Fruit fly (Drosophila melanogaster) whole organism, wandering third instar larva: Measurements from ENCODE around the gene mthl15.

Experiments used
- CrebA ChIP-seq: fragments of 200-800 bp; sonication (Bioruptor generic); optimal IDR thresholded peaks from 2 replicates; lab custom pipeline; 2016; ENCODE audit warnings: missing biosample characterization, mild to moderate bottlenecking, missing genetic modification characterization, borderline replicate concordance
- Dfd ChIP-seq: fragments of >200 bp; optimal IDR thresholded peaks from 2 replicates; lab custom pipeline; 2017; ENCODE audit warnings: missing biosample characterization, missing genetic modification characterization
- GATAd ChIP-seq: sonication (Bioruptor generic); optimal IDR thresholded peaks from 2 replicates; lab custom pipeline; 2016; ENCODE audit warnings: missing biosample characterization, missing genetic modification characterization
- Hnf4 ChIP-seq: fragments of 200-800 bp; sonication (Bioruptor generic); optimal IDR thresholded peaks from 2 replicates; lab custom pipeline; 2016; ENCODE audit warnings: missing biosample characterization, mild to moderate bottlenecking, missing genetic modification characterization
- Hr78 ChIP-seq: fragments of >200 bp; optimal IDR thresholded peaks from 2 replicates; lab custom pipeline; 2017; ENCODE audit warnings: missing biosample characterization, missing genetic modification characterization
- Mio ChIP-seq: sonication (Bioruptor generic); optimal IDR thresholded peaks from 2 replicates; lab custom pipeline; 2016; ENCODE audit warnings: missing biosample characterization, missing genetic modification characterization
- Myc ChIP-seq: fragments of >200 bp; optimal IDR thresholded peaks from 2 replicates; lab custom pipeline; 2017
- N ChIP-seq: fragments of >200 bp; optimal IDR thresholded peaks from 2 replicates; lab custom pipeline; 2018; ENCODE audit warnings: missing biosample characterization, missing external identifiers, missing genetic modification characterization
- Rel ChIP-seq, 2 experiments: fragments of 200-800 bp; sonication (Bioruptor generic) in 1 of 2; optimal IDR thresholded peaks; 2 replicates in 1 of 2; 3 replicates in 1 of 2; lab custom pipeline; 2016 to 2019; ENCODE audit warnings: mild to moderate bottlenecking in 2 of 2, missing biosample characterization in 2 of 2, missing genetic modification characterization in 2 of 2, moderate library complexity in 1 of 2
- Sp1 ChIP-seq: fragments of 200-800 bp; sonication (Bioruptor generic); optimal IDR thresholded peaks from 3 replicates; lab custom pipeline; 2019; ENCODE audit warnings: missing biosample characterization, mild to moderate bottlenecking, missing genetic modification characterization, moderate library complexity
- Vsx2 ChIP-seq: fragments of 200-300, 225-300 bp; sonication (Bioruptor generic); optimal IDR thresholded peaks from 2 replicates; lab custom pipeline; 2018; ENCODE audit warnings: missing biosample characterization, missing genetic modification characterization; ENCODE audit not compliant: partially characterized antibody
- br ChIP-seq: fragments of 200-800 bp; sonication (Bioruptor generic); optimal IDR thresholded peaks from 2 replicates; lab custom pipeline; 2016; ENCODE audit warnings: missing biosample characterization, missing genetic modification characterization
- brk ChIP-seq: fragments of 200-800 bp; sonication (Bioruptor generic); optimal IDR thresholded peaks from 2 replicates; lab custom pipeline; 2016; ENCODE audit warnings: missing biosample characterization, mild to moderate bottlenecking, missing genetic modification characterization
- dl ChIP-seq, 2 experiments: fragments of 175-275, 200-275 bp in 1 of 2; fragments of 200-275 bp in 1 of 2; sonication (Bioruptor generic); optimal IDR thresholded peaks; lab custom pipeline; 2018; ENCODE audit warnings: mild to moderate bottlenecking in 2 of 2, missing biosample characterization in 2 of 2, missing genetic modification characterization in 2 of 2, moderate library complexity in 2 of 2; ENCODE audit not compliant: partially characterized antibody in 2 of 2, insufficient read depth in 1 of 2
- ey ChIP-seq: fragments of 200-800 bp; sonication (Bioruptor generic); optimal IDR thresholded peaks from 2 replicates; lab custom pipeline; 2016; ENCODE audit warnings: missing biosample characterization, missing genetic modification characterization
- foxo ChIP-seq, 2 experiments: fragments of 200-800 bp; sonication (Bioruptor generic); optimal IDR thresholded peaks; 2 replicates in 1 of 2; 3 replicates in 1 of 2; lab custom pipeline; 2016 to 2017; ENCODE audit warnings: missing biosample characterization in 2 of 2, missing genetic modification characterization in 2 of 2
- h ChIP-seq: fragments of 200-800 bp; sonication (Bioruptor generic); optimal IDR thresholded peaks from 3 replicates; lab custom pipeline; 2016; ENCODE audit warnings: missing biosample characterization, mild to moderate bottlenecking, missing genetic modification characterization
- jim ChIP-seq: fragments of 175-275, 200-325 bp; sonication (Bioruptor generic); optimal IDR thresholded peaks from 2 replicates; lab custom pipeline; 2016; ENCODE audit warnings: missing biosample characterization, mild to moderate bottlenecking, missing genetic modification characterization
- pan ChIP-seq: fragments of >200 bp; optimal IDR thresholded peaks from 2 replicates; lab custom pipeline; 2017
- psq ChIP-seq: fragments of 200-800 bp; sonication (Bioruptor generic); optimal IDR thresholded peaks from 3 replicates; lab custom pipeline; 2017; ENCODE audit warnings: missing biosample characterization, mild to moderate bottlenecking, missing genetic modification characterization, moderate library complexity
- rgr ChIP-seq: fragments of 200-800 bp; sonication (Bioruptor generic); optimal IDR thresholded peaks from 3 replicates; lab custom pipeline; 2016; ENCODE audit warnings: missing biosample characterization, mild to moderate bottlenecking, missing genetic modification characterization
- sv ChIP-seq: fragments of 200-800 bp; sonication (Bioruptor generic); optimal IDR thresholded peaks from 3 replicates; lab custom pipeline; 2016; ENCODE audit warnings: missing biosample characterization, missing genetic modification characterization
- tai ChIP-seq: sonication (Bioruptor generic); optimal IDR thresholded peaks from 2 replicates; lab custom pipeline; 2016; ENCODE audit warnings: missing biosample characterization, missing genetic modification characterization
- usp ChIP-seq: fragments of >200 bp; optimal IDR thresholded peaks from 2 replicates; lab custom pipeline; 2017; ENCODE audit warnings: missing biosample characterization, missing genetic modification characterization
- woc ChIP-seq: sonication (Bioruptor generic); optimal IDR thresholded peaks from 2 replicates; lab custom pipeline; 2016; ENCODE audit warnings: missing biosample characterization, mild to moderate bottlenecking, missing genetic modification characterization

Gene mthl15

dm6 chr2L:10200847-10201246 is 37.3 kb downstream of the mthl15 start, which contains the start of the genes Ripalpha and RpL7 (continued):
- TF ChIP-seq tai (GFP tag; lab: Kevin White, UChicago) = peak; percentile 62
- TF ChIP-seq dl (GFP tag; optimal IDR thresholded peaks at IDR 0.05; lab: Kevin White, UChicago; ENCODE audit: insufficient read depth in 1 of 2, partially characterized antibody in 2 of 2) = no peak
- TF ChIP-seq N (GFP tag; lab: Kevin White, UChicago) = no peak
- peak; percentile 77 for TF ChIP-seq Myc (lab: Kevin White, UChicago)
- TF ChIP-seq usp (GFP tag; lab: Kevin White, UChicago) = no peak
- peak; percentile 89 for TF ChIP-seq ey (GFP tag; lab: Kevin White, UChicago)
- peak; percentile 96 for TF ChIP-seq Hnf4 (GFP tag; lab: Kevin White, UChicago)
- peak; percentile 87 for TF ChIP-seq brk (GFP tag; lab: Kevin White, UChicago)
- TF ChIP-seq pan (lab: Kevin White, UChicago) = no peak
- peak; percentile 71 for TF ChIP-seq woc (GFP tag; lab: Kevin White, UChicago)
- no peak for TF ChIP-seq Dfd (GFP tag; lab: Kevin White, UChicago)
- TF ChIP-seq Sp1 (GFP tag; lab: Kevin White, UChicago) = peak; percentile 95
- peak; percentile 98 for TF ChIP-seq sv (GFP tag; lab: Kevin White, UChicago)
- TF ChIP-seq h (GFP tag; lab: Kevin White, UChicago) = peak; percentile 98
- TF ChIP-seq Vsx2 = peak; percentile 89
- TF ChIP-seq psq (GFP tag; lab: Kevin White, UChicago) = peak; percentile 85

DNA sequence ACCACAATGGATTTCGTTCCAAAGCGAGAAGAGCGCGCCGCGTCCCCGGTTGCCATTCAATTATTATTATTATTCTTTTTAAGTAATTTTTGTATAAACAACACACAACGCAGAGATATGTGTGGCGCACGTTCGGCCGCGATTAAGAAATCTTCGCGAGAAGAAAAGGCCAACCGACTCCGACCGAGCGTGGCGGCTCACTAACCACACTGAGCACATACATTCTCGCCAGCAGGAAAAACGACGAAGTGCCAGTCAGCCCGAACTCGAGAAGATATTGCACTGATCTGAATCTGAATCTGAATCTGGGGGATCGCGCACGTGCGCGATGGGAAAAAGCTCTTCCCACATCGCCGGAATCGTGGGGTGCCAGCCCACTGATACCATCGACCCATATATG is 39.2 kb downstream of the mthl15 start, which contains the start of gene Sur:
Gene Sur, minus strand, starts transcription at position 207 of the 400 bp plus-strand sequence.
- TF ChIP-seq foxo (GFP tag; optimal IDR thresholded peaks at IDR 0.05; lab: Kevin White, UChicago) (no peak), GATAd (no peak), Mio (GFP tag; lab: Kevin White, UChicago) (no peak), br (GFP tag; lab: Kevin White, UChicago) (no peak), psq (GFP tag; lab: Kevin White, UChicago) (no peak)

DNA sequence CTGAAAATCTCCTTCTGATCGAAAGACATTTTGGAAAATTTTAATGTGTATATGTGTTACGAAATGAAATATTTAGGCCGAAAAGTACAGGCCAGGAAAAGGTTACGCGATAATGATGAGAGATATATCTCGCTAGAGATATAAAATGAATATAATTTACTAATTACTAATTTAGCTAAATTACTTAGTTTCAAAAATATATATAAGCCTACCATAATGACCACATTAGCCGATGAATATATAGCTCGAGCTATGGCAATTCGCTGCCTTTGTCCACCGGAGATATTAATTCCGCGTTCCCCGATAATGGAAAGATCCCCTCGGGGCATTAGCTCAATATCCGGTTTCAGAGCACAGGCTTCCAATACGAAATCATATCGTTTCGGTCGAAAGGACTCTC is 46.7 kb downstream of the mthl15 start, which contains the start of gene Fum4:
Gene Fum4, minus strand, starts transcription at position 101 of the 400 bp plus-strand sequence.
- TF ChIP-seq CrebA (GFP tag; lab: Kevin White, UChicago) = no peak
- no peak for TF ChIP-seq Hr78 (GFP tag; lab: Kevin White, UChicago)
- TF ChIP-seq brk (GFP tag; lab: Kevin White, UChicago) = no peak
- TF ChIP-seq Rel (GFP tag; optimal IDR thresholded peaks at IDR 0.05; lab: Kevin White, UChicago) = no peak
- TF ChIP-seq Rel (tag; optimal IDR thresholded peaks at IDR 0.05; lab: Kevin White, UChicago) = no peak
- TF ChIP-seq sv (GFP tag; lab: Kevin White, UChicago) = no peak
- no peak for TF ChIP-seq foxo (GFP tag; optimal IDR thresholded peaks at IDR 0.05; lab: Kevin White, UChicago)
- TF ChIP-seq Mio (GFP tag; lab: Kevin White, UChicago) = no peak
- TF ChIP-seq woc (GFP tag; lab: Kevin White, UChicago) = no peak
- TF ChIP-seq rgr (GFP tag; lab: Kevin White, UChicago) = no peak
- no peak for TF ChIP-seq jim (GFP tag; lab: Kevin White, UChicago)
- no peak for TF ChIP-seq h (GFP tag; lab: Kevin White, UChicago)
- TF ChIP-seq, all 38 proteins: peak for 0
